Fruit fly (Drosophila melanogaster) S2 (cell line): ENCODE measurements around the gene CG32448.

Experiments used
- CG8478 ChIP-seq: fragments of >200 bp; optimal IDR thresholded peaks from 2 replicates; lab custom pipeline; 2018
- CTCF ChIP-seq, 2 experiments: fragments of >200 bp; optimal IDR thresholded peaks; 2 replicates each; lab custom pipeline; 2018

dm6 chr3L:21818701-21819100, 9.6 kb downstream of the CG32448 start:
- TF ChIP-seq CTCF (optimal IDR thresholded peaks at IDR 0.05; lab: Kevin White, UChicago) (no peak), CG8478 (lab: Kevin White, UChicago) (no peak)
